Worm (Caenorhabditis elegans) whole organism, early embryonic: Measurements from ENCODE around the gene Y39A1A.18.

Experiments used
- B0310.2 ChIP-seq: sonication (generic microtip); optimal IDR thresholded peaks from 2 replicates; lab custom pipeline; 2016; ENCODE audit warnings: mild to moderate bottlenecking, missing genetic modification characterization, missing compliant biosample characterization
- F13C5.2 ChIP-seq: sonication (generic microtip); optimal IDR thresholded peaks from 2 replicates; lab custom pipeline; 2017; ENCODE audit warnings: mild to moderate bottlenecking, missing genetic modification characterization, inconsistent platforms, missing compliant biosample characterization
- aly-1 ChIP-seq: sonication (generic microtip); optimal IDR thresholded peaks from 2 replicates; lab custom pipeline; 2016; ENCODE audit warnings: missing genetic modification characterization, missing compliant biosample characterization
- ama-1 ChIP-seq: fragments of 150-350 bp; optimal IDR thresholded peaks from 2 replicates; lab custom pipeline; 2014
- ceh-13 ChIP-seq: fragments of 200-800 bp; sonication (Bioruptor generic); optimal IDR thresholded peaks from 2 replicates; lab custom pipeline; 2018; ENCODE audit warnings: mild to moderate bottlenecking, missing genetic modification characterization, missing compliant biosample characterization
- ceh-36 ChIP-seq: sonication (generic microtip); optimal IDR thresholded peaks from 2 replicates; lab custom pipeline; 2016; ENCODE audit warnings: missing genetic modification characterization, inconsistent platforms, missing compliant biosample characterization
- ets-7 ChIP-seq: sonication (generic microtip); optimal IDR thresholded peaks from 2 replicates; lab custom pipeline; 2016; ENCODE audit warnings: missing genotype, missing genetic modification characterization, missing compliant biosample characterization
- pes-1 ChIP-seq: fragments of 200-800 bp; sonication (Bioruptor generic); IDR thresholded peaks from 2 replicates; pipeline ENCODE4 v1.3.6; 2022; ENCODE audit warnings: missing genetic modification reagents, missing genetic modification characterization, missing compliant biosample characterization
- scrt-1 ChIP-seq: fragments of 200-800 bp; sonication (Bioruptor generic); IDR thresholded peaks from 2 replicates; pipeline ENCODE4 v1.3.6; 2022; ENCODE audit warnings: missing genetic modification characterization, missing compliant biosample characterization
- tbx-11 ChIP-seq: fragments of 200-800 bp; sonication (Bioruptor generic); IDR thresholded peaks from 2 replicates; pipeline ENCODE4 v1.3.6; 2022; ENCODE audit warnings: missing genetic modification characterization, missing compliant biosample characterization
- tbx-37 ChIP-seq: fragments of 200-800 bp; sonication (Bioruptor generic); conservative IDR thresholded peaks from 2 replicates; pipeline ENCODE4 v1.3.6; 2022; ENCODE audit warnings: missing genetic modification reagents, missing genetic modification characterization, missing compliant biosample characterization
- tra-4 ChIP-seq: sonication (generic microtip); optimal IDR thresholded peaks from 2 replicates; lab custom pipeline; 2017; ENCODE audit warnings: missing genetic modification characterization, missing compliant biosample characterization

ce11 chrIII:10691019-10691418 lies 3.3 kb downstream of the Y39A1A.18 start, which contains the start of gene Y39A1A.17:
- TF ChIP-seq tbx-11 (GFP tag; lab: Robert Waterston, UW): no peak
- no peak for TF ChIP-seq ama-1
- TF ChIP-seq tra-4 (tag; lab: Kevin White, UChicago): no peak
- TF ChIP-seq ceh-36: no peak
- no peak for TF ChIP-seq B0310.2 (tag; lab: Kevin White, UChicago)
- no peak for TF ChIP-seq F13C5.2 (tag; lab: Kevin White, UChicago)
- TF ChIP-seq tbx-37: no peak
- no peak for TF ChIP-seq pes-1 (GFP tag; lab: Robert Waterston, UW)
- TF ChIP-seq ets-7 (tag; lab: Kevin White, UChicago): no peak
- TF ChIP-seq ceh-13 (GFP tag; lab: Kevin White, UChicago): no peak
- no peak for TF ChIP-seq aly-1 (tag; lab: Kevin White, UChicago)
- TF ChIP-seq scrt-1 (GFP tag; lab: Robert Waterston, UW): no peak
